Fruit fly (Drosophila melanogaster) whole organism, pupa: ENCODE data around the gene CG4970.

Experiments used
- CG10348 ChIP-seq: fragments of 200-800 bp; sonication (Bioruptor generic); IDR thresholded peaks from 2 replicates; pipeline ENCODE4 v1.3.6; 2022; ENCODE audit warnings: missing biosample characterization, missing genetic modification characterization
- CG13204 ChIP-seq: fragments of 200-800 bp; sonication (Bioruptor generic); optimal IDR thresholded peaks from 2 replicates; lab custom pipeline; 2018; ENCODE audit warnings: missing biosample characterization, mild to moderate bottlenecking, missing genetic modification characterization, moderate library complexity
- CG14655 ChIP-seq: fragments of 200-800 bp; sonication (Bioruptor generic); optimal IDR thresholded peaks from 3 replicates; lab custom pipeline; 2017; ENCODE audit warnings: mild to moderate bottlenecking, missing biosample characterization, missing genetic modification reagents, missing genetic modification characterization
- CG15710 ChIP-seq: fragments of 200-800 bp; sonication (Bioruptor generic); optimal IDR thresholded peaks from 2 replicates; lab custom pipeline; 2018; ENCODE audit warnings: missing biosample characterization, mild to moderate bottlenecking, missing genetic modification characterization, moderate library complexity
- CG32121 ChIP-seq: fragments of 200-800 bp; sonication (Bioruptor generic); IDR thresholded peaks from 2 replicates; pipeline ENCODE4 v1.3.6; 2022; ENCODE audit warnings: missing biosample characterization, missing genetic modification characterization
- CG34367 ChIP-seq: fragments of 200-800 bp; sonication (Bioruptor generic); optimal IDR thresholded peaks from 2 replicates; lab custom pipeline; 2018; ENCODE audit warnings: missing biosample characterization, mild to moderate bottlenecking, missing genetic modification characterization
- EcR ChIP-seq: fragments of 200-800 bp; sonication (Bioruptor generic); optimal IDR thresholded peaks from 3 replicates; lab custom pipeline; 2019; ENCODE audit warnings: missing biosample characterization, missing genetic modification characterization, mild to moderate bottlenecking, moderate library complexity, missing genetic modification reagents
- Ets98B ChIP-seq: fragments of 200-800 bp; sonication (Bioruptor generic); IDR thresholded peaks from 2 replicates; pipeline ENCODE4 v1.3.6; 2022; ENCODE audit warnings: missing biosample characterization, missing genetic modification characterization
- Pif1A ChIP-seq: fragments of 200-800 bp; sonication (Bioruptor generic); optimal IDR thresholded peaks from 3 replicates; lab custom pipeline; 2016; ENCODE audit warnings: missing biosample characterization, missing genetic modification characterization
- Pif1B ChIP-seq: fragments of 200-800 bp; sonication (Bioruptor generic); optimal IDR thresholded peaks from 3 replicates; lab custom pipeline; 2016; ENCODE audit warnings: missing biosample characterization, missing genetic modification characterization
- Snoo ChIP-seq: fragments of 200-800 bp; sonication (Bioruptor generic); optimal IDR thresholded peaks from 3 replicates; lab custom pipeline; 2017; ENCODE audit warnings: missing biosample characterization, mild to moderate bottlenecking, missing genetic modification characterization, inconsistent platforms
- fd96Ca ChIP-seq: fragments of 200-800 bp; sonication (Bioruptor generic); IDR thresholded peaks from 3 replicates; pipeline ENCODE4 v1.3.6; 2022; ENCODE audit warnings: missing biosample characterization, missing genetic modification characterization
- gl ChIP-seq: fragments of 200-800 bp; sonication (Bioruptor generic); optimal IDR thresholded peaks from 2 replicates; lab custom pipeline; 2018; ENCODE audit warnings: missing biosample characterization, mild to moderate bottlenecking, missing genetic modification characterization
- rn ChIP-seq: fragments of 200-800 bp; sonication (Bioruptor generic); IDR thresholded peaks from 2 replicates; pipeline ENCODE4 v1.3.6; 2022; ENCODE audit warnings: missing biosample characterization, missing genetic modification characterization

dm6 chr2L:11516526-11517441 is at the start of gene CG4970, which contains the start of gene Dlg5:
- TF ChIP-seq CG13204 (no peak), CG10348 (GFP tag; lab: Robert Waterston, UW) (no peak), CG32121 (GFP tag; lab: Robert Waterston, UW) (no peak), EcR (GFP tag; lab: Kevin White, UChicago) (peak; percentile 73), rn (GFP tag; lab: Robert Waterston, UW) (no peak), fd96Ca (GFP tag; lab: Robert Waterston, UW) (no peak), Snoo (tag; lab: Kevin White, UChicago) (no peak), CG34367 (tag; lab: Kevin White, UChicago) (peak; percentile 25), CG14655 (no peak), Pif1A (no peak), Ets98B (GFP tag; lab: Robert Waterston, UW) (0 out of 2 replicates have a peak, but pooled peaks have one; percentile 11), CG15710 (tag; lab: Kevin White, UChicago) (no peak), Pif1B (GFP tag; lab: Kevin White, UChicago) (no peak), gl (tag; lab: Kevin White, UChicago) (no peak)
